Worm (Caenorhabditis elegans) whole organism, mixed stage, embryonic: ENCODE measurements around the gene nas-25.
A peak's percentile ranks its signal among the peaks of the same experiment; 100 is the strongest.

Source experiments
- M03D4.4 ChIP-seq: sonication (generic microtip); optimal IDR thresholded peaks from 2 replicates; lab custom pipeline; 2017; ENCODE audit warnings: mild to moderate bottlenecking, missing genetic modification characterization, missing compliant biosample characterization
- bed-3 ChIP-seq: fragments of 200-800 bp; sonication (Bioruptor generic); optimal IDR thresholded peaks from 3 replicates; lab custom pipeline; 2018; ENCODE audit warnings: mild to moderate bottlenecking, missing genetic modification characterization, moderate library complexity, missing compliant biosample characterization
- blmp-1 ChIP-seq: fragments of 150-350 bp; optimal IDR thresholded peaks from 2 replicates; lab custom pipeline; 2014; ENCODE audit warnings: missing biosample characterization, missing genetic modification characterization
- ceh-39 ChIP-seq: fragments of 150-350 bp; optimal IDR thresholded peaks from 2 replicates; lab custom pipeline; 2014; ENCODE audit warnings: missing biosample characterization, missing genetic modification characterization
- ceh-43 ChIP-seq: fragments of 200-800 bp; sonication (Bioruptor generic); optimal IDR thresholded peaks from 2 replicates; lab custom pipeline; 2018; ENCODE audit warnings: mild to moderate bottlenecking, missing genetic modification characterization, moderate library complexity, missing compliant biosample characterization
- ceh-83 ChIP-seq: fragments of 200-800 bp; sonication (Bioruptor generic); optimal IDR thresholded peaks from 2 replicates; lab custom pipeline; 2018; ENCODE audit warnings: mild to moderate bottlenecking, missing genetic modification characterization, missing compliant biosample characterization
- ces-1 ChIP-seq: fragments of 150-350 bp; optimal IDR thresholded peaks from 2 replicates; lab custom pipeline; 2014; ENCODE audit warnings: missing biosample characterization, missing genetic modification reagents, missing genetic modification characterization
- cnd-1 ChIP-seq: fragments of 200-800 bp; sonication (Bioruptor generic); optimal IDR thresholded peaks from 2 replicates; lab custom pipeline; 2018; ENCODE audit warnings: mild to moderate bottlenecking, missing genetic modification characterization, missing compliant biosample characterization
- elt-1 ChIP-seq: sonication (generic microtip); optimal IDR thresholded peaks from 2 replicates; lab custom pipeline; 2017; ENCODE audit warnings: missing genetic modification characterization, mild to moderate bottlenecking, missing compliant biosample characterization, antibody characterized with exemption, moderate library complexity, borderline replicate concordance; ENCODE audit not compliant: insufficient read depth
- elt-3 ChIP-seq: fragments of 150-350 bp; optimal IDR thresholded peaks from 2 replicates; lab custom pipeline; 2014; ENCODE audit warnings: missing biosample characterization, missing genetic modification characterization
- flh-1 ChIP-seq: fragments of 200-800 bp; sonication (Bioruptor generic); optimal IDR thresholded peaks from 2 replicates; lab custom pipeline; 2018; ENCODE audit warnings: mild to moderate bottlenecking, missing genetic modification characterization, moderate library complexity, missing compliant biosample characterization
- ham-2 ChIP-seq: fragments of 200-800 bp; sonication (Bioruptor generic); optimal IDR thresholded peaks from 2 replicates; lab custom pipeline; 2018; ENCODE audit warnings: mild to moderate bottlenecking, missing genetic modification characterization, missing compliant biosample characterization
- hlh-1 ChIP-seq: fragments of 150-350 bp; optimal IDR thresholded peaks from 2 replicates; lab custom pipeline; 2014; ENCODE audit warnings: missing biosample characterization, missing genetic modification reagents, missing genetic modification characterization
- lin-13 ChIP-seq: fragments of 150-350 bp; optimal IDR thresholded peaks from 2 replicates; lab custom pipeline; 2014; ENCODE audit warnings: missing biosample characterization, missing genetic modification characterization
- lin-32 ChIP-seq: fragments of 200-800 bp; sonication (Bioruptor generic); optimal IDR thresholded peaks from 2 replicates; lab custom pipeline; 2018; ENCODE audit warnings: mild to moderate bottlenecking, missing genetic modification characterization, missing compliant biosample characterization
- lsy-2 ChIP-seq: fragments of 150-350 bp; optimal IDR thresholded peaks from 2 replicates; lab custom pipeline; 2014; ENCODE audit warnings: missing biosample characterization, missing genetic modification characterization
- mep-1 ChIP-seq: fragments of 150-350 bp; optimal IDR thresholded peaks from 2 replicates; lab custom pipeline; 2017; ENCODE audit warnings: missing biosample characterization, missing genetic modification reagents, missing genetic modification characterization, inconsistent platforms
- nhr-12 ChIP-seq: fragments of 150-350 bp; optimal IDR thresholded peaks from 2 replicates; lab custom pipeline; 2014; ENCODE audit warnings: missing biosample characterization, missing genetic modification characterization
- nhr-2 ChIP-seq: fragments of 150-350 bp; optimal IDR thresholded peaks from 2 replicates; lab custom pipeline; 2014; ENCODE audit warnings: missing biosample characterization, missing genetic modification characterization
- nhr-237 ChIP-seq: fragments of 150-350 bp; optimal IDR thresholded peaks from 2 replicates; lab custom pipeline; 2014; ENCODE audit warnings: missing biosample characterization, missing genetic modification characterization
- nhr-28 ChIP-seq: fragments of 150-350 bp; optimal IDR thresholded peaks from 2 replicates; lab custom pipeline; 2014; ENCODE audit warnings: missing biosample characterization, missing genetic modification characterization
- nhr-76 ChIP-seq: sonication (generic microtip); optimal IDR thresholded peaks from 2 replicates; lab custom pipeline; 2017; ENCODE audit warnings: missing biosample characterization, missing genetic modification characterization
- pha-4 ChIP-seq: fragments of 150-350 bp; optimal IDR thresholded peaks from 2 replicates; lab custom pipeline; 2018; ENCODE audit warnings: missing biosample characterization, missing genetic modification reagents, missing genetic modification characterization
- sem-2 ChIP-seq: fragments of 200-800 bp; sonication (Bioruptor generic); optimal IDR thresholded peaks from 2 replicates; lab custom pipeline; 2018; ENCODE audit warnings: mild to moderate bottlenecking, missing genetic modification characterization, missing compliant biosample characterization
- snpc-4 ChIP-seq: fragments of 150-350 bp; optimal IDR thresholded peaks from 2 replicates; lab custom pipeline; 2014; ENCODE audit warnings: missing biosample characterization, missing genetic modification characterization
- unc-39 ChIP-seq: fragments of 150-350 bp; optimal IDR thresholded peaks from 2 replicates; lab custom pipeline; 2014; ENCODE audit warnings: missing biosample characterization, missing genetic modification characterization
- unc-62 ChIP-seq: fragments of 150-350 bp; optimal IDR thresholded peaks from 2 replicates; lab custom pipeline; 2014; ENCODE audit warnings: missing biosample characterization, missing genetic modification reagents, missing genetic modification characterization
- zip-8 ChIP-seq: fragments of 150-350 bp; optimal IDR thresholded peaks from 2 replicates; lab custom pipeline; 2014; ENCODE audit warnings: missing biosample characterization, missing genetic modification characterization
- ztf-11 ChIP-seq: fragments of 150-350 bp; optimal IDR thresholded peaks from 2 replicates; lab custom pipeline; 2014; ENCODE audit warnings: missing biosample characterization, missing genetic modification characterization

The nas-25 gene

DNA sequence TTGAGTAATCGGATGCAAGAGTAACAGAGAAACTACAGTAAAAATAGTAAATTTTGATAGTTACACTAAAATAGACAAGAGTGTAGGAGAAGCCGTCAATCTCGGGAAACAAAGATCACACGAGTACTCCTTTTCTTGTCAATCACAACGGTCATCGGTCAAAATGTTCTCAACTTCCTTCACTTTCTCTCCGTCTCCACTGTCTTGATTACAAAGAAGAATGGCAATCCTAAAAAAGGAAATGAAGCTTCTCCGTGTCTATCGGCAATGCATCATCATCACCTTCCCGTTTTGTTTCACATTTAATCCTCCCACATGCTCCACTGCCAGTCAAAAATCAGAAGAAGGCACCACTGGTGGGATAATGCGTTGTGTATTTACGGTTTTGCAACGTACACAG, 26.1 kb upstream of the nas-25 start:
- TF ChIP-seq unc-62: no peak
- no peak for TF ChIP-seq ham-2 (GFP tag; lab: Kevin White, UChicago)
- no peak for TF ChIP-seq unc-39 (tag; lab: Kevin White, UChicago)
- TF ChIP-seq lin-13: no peak
- TF ChIP-seq sem-2 (GFP tag; lab: Kevin White, UChicago): no peak
- no peak for TF ChIP-seq nhr-237 (tag; lab: Kevin White, UChicago)
- no peak for TF ChIP-seq blmp-1 (tag; lab: Kevin White, UChicago)
- no peak for TF ChIP-seq ztf-11
- TF ChIP-seq hlh-1: no peak
- no peak for TF ChIP-seq nhr-28 (tag; lab: Kevin White, UChicago)
- TF ChIP-seq M03D4.4 (tag; lab: Kevin White, UChicago): no peak
- TF ChIP-seq flh-1 (GFP tag; lab: Kevin White, UChicago): no peak
- TF ChIP-seq snpc-4 (tag; lab: Kevin White, UChicago): no peak
- TF ChIP-seq ces-1 (GFP tag; lab: Kevin White, UChicago): no peak

DNA sequence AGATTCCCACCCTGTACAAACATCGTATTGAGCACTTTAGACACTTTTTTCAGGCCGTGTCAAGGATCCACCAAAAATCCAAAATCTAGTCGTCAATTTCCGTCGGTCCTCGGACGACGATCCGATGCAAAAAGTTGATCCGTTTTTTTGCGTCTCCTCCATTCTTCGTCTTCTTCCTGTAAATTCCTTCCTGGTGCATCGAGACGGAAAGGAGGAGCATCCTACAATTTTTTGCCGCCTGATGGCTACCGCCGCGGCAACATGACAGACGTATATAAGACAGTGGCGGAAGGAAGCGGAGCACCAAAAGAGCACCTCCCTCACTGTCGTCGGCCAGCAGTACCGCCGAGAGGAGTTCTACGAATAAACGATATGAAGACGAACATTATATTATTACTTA, 25.0 kb upstream of the nas-25 start, which contains the start of gene appg-2:
Gene appg-2 (plus strand): TSS at position 301 of the 400 bp plus-strand sequence.
- TF ChIP-seq ces-1 (GFP tag; lab: Kevin White, UChicago) (no peak), ceh-83 (GFP tag; lab: Kevin White, UChicago) (no peak), flh-1 (GFP tag; lab: Kevin White, UChicago) (no peak), elt-1 (tag; lab: Kevin White, UChicago) (no peak), unc-62 (no peak), mep-1 (tag; lab: Kevin White, UChicago) (no peak), pha-4 (tag; lab: Kevin White, UChicago) (no peak), elt-3 (tag; lab: Kevin White, UChicago) (no peak), lsy-2 (tag; lab: Kevin White, UChicago) (no peak), ham-2 (GFP tag; lab: Kevin White, UChicago) (no peak), lin-13 (no peak), ztf-11 (no peak), nhr-12 (tag; lab: Kevin White, UChicago) (no peak)

DNA sequence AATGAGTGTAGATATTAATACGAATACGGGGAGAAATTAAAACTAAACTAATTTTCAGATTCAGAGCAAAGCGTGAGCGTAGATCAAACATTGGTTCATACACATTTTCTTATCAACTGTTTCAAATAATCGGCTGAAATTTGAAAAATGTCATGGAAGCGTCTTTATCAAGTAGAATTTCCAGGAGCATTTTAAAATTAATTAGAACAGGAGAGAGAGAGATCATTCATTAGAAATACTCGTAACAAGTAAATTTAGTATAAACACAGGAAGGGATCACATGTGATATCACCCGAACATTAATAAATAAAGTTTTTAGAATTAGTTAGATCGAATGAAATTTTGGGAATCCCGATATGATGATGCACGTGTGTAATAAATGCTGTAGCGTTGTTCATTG, 18.9 kb upstream of the nas-25 start, which contains the start of gene pho-13:
Gene pho-13 (minus strand): TSS at position 101 of the 400 bp plus-strand sequence.
- TF ChIP-seq nhr-76 (tag; lab: Kevin White, UChicago) (no peak), ceh-39 (tag; lab: Kevin White, UChicago) (no peak), nhr-12 (tag; lab: Kevin White, UChicago) (no peak), unc-62 (no peak), nhr-237 (tag; lab: Kevin White, UChicago) (no peak)

DNA sequence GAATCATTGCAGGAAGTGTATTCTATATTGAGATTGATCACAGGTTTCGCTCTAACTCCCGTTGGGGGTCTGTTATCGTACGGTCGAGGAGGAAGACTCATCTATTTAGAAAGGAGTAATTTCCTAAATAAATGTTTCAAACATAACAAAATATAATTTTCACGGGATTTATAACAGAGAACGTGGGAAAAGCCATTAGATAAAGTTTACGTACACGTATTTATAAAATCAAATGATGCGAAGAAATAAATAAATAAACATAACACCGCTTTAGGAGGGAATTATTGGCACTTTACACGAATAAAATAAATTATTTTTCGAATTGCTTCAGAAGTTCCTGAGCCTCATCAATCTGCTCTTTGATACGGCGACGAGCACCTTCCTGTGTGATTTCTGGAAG, 17.4 kb upstream of the nas-25 start, which contains the start of gene F07H5.10:
Gene F07H5.10 (minus strand): TSS at position 101 of the 400 bp plus-strand sequence.
- no peak for TF ChIP-seq nhr-12 (tag; lab: Kevin White, UChicago)
- TF ChIP-seq lin-32 (GFP tag; lab: Kevin White, UChicago): no peak
- TF ChIP-seq zip-8 (tag; lab: Kevin White, UChicago): no peak
- no peak for TF ChIP-seq M03D4.4 (tag; lab: Kevin White, UChicago)
- TF ChIP-seq flh-1 (GFP tag; lab: Kevin White, UChicago): no peak
- TF ChIP-seq unc-62: no peak
- TF ChIP-seq ces-1 (GFP tag; lab: Kevin White, UChicago): no peak
- no peak for TF ChIP-seq ceh-43 (GFP tag; lab: Kevin White, UChicago)
- TF ChIP-seq hlh-1: no peak
- no peak for TF ChIP-seq nhr-237 (tag; lab: Kevin White, UChicago)
- TF ChIP-seq nhr-2 (tag; lab: Kevin White, UChicago): no peak

DNA sequence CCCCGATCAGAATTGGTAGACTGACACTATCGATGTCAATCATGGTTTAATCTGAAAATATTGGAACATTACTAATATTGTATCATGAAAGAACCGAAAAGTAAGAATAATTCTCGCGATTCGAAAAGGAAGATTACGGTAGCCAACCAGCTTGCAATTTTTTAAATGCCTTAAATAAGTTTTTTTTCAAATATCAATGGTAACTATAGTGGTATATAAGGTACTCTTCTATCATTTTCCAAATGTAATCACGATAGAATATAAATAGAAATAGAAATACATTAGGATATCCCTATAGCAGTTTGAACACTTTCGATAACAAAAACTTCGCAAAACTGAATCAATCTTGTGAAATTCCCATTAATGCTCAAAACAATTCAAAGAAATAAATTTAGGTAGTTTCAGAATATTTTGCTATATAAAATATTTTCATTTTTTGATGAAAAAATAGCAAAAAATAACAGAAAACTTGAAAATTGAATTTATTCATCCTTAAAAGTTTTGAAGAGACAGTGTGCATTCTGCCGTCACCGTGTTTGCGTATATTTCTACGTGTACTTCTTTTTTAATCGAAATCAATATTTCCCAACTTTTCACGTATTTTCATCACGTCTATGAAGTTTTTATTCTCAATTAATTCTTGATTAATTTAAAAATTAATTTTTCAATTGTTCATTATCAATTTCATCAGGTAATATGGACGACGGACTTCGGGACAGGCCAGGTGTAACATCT, 15.0 kb upstream of the nas-25 start, which contains the start of the genes F46C5.9 and rer-1:
Gene F46C5.9 (minus strand): TSS at position 51 of the 735 bp plus-strand sequence.
Gene rer-1 (plus strand): TSS at position 692 of the 735 bp plus-strand sequence.
- TF ChIP-seq cnd-1 (no peak), bed-3 (GFP tag; lab: Kevin White, UChicago) (no peak), lsy-2 (tag; lab: Kevin White, UChicago) (peak; percentile 60)
